Worm (Caenorhabditis elegans) whole organism, late embryonic: ENCODE results near the gene ctsa-4.2.

Experiments
- C08G9.2 ChIP-seq: sonication (generic microtip); optimal IDR thresholded peaks from 2 replicates; lab custom pipeline; 2016; ENCODE audit warnings: mild to moderate bottlenecking, missing genetic modification characterization, moderate library complexity, missing compliant biosample characterization
- T23F11.4 ChIP-seq: fragments of 200-800 bp; sonication (Bioruptor generic); optimal IDR thresholded peaks from 2 replicates; lab custom pipeline; 2018; ENCODE audit warnings: mild to moderate bottlenecking, missing genetic modification characterization, missing compliant biosample characterization
- ceh-2 ChIP-seq: sonication (generic microtip); optimal IDR thresholded peaks from 2 replicates; lab custom pipeline; 2016; ENCODE audit warnings: missing genotype, missing genetic modification characterization, missing compliant biosample characterization
- ceh-24 ChIP-seq: sonication (generic microtip); optimal IDR thresholded peaks from 2 replicates; lab custom pipeline; 2016; ENCODE audit warnings: mild to moderate bottlenecking, missing genetic modification characterization, missing compliant biosample characterization
- ceh-31 ChIP-seq: sonication (generic microtip); optimal IDR thresholded peaks from 2 replicates; lab custom pipeline; 2016; ENCODE audit warnings: missing genetic modification characterization, missing compliant biosample characterization
- ceh-6 ChIP-seq: fragments of 200-800 bp; sonication (Bioruptor generic); optimal IDR thresholded peaks from 2 replicates; lab custom pipeline; 2018; ENCODE audit warnings: mild to moderate bottlenecking, missing genetic modification characterization, missing compliant biosample characterization
- dmd-4 ChIP-seq: sonication (generic microtip); optimal IDR thresholded peaks from 2 replicates; lab custom pipeline; 2016; ENCODE audit warnings: borderline replicate concordance, missing genetic modification characterization, missing compliant biosample characterization
- elt-4 ChIP-seq: sonication (generic microtip); optimal IDR thresholded peaks from 2 replicates; lab custom pipeline; 2016; ENCODE audit warnings: missing genetic modification characterization, missing compliant biosample characterization
- ets-4 ChIP-seq: sonication (generic microtip); optimal IDR thresholded peaks from 2 replicates; lab custom pipeline; 2016; ENCODE audit warnings: missing genetic modification characterization, missing compliant biosample characterization
- fax-1 ChIP-seq: sonication (generic microtip); optimal IDR thresholded peaks from 2 replicates; lab custom pipeline; 2016; ENCODE audit warnings: missing genotype, missing genetic modification characterization, missing compliant biosample characterization
- fkh-10 ChIP-seq: fragments of 150-350 bp; optimal IDR thresholded peaks from 2 replicates; lab custom pipeline; 2014; ENCODE audit warnings: missing biosample characterization, missing genetic modification reagents, missing genetic modification characterization
- hlh-13 ChIP-seq: fragments of 200-800 bp; sonication (Bioruptor generic); optimal IDR thresholded peaks from 2 replicates; lab custom pipeline; 2018; ENCODE audit warnings: mild to moderate bottlenecking, missing genetic modification characterization, missing compliant biosample characterization
- hlh-15 ChIP-seq: sonication (generic microtip); optimal IDR thresholded peaks from 2 replicates; lab custom pipeline; 2016; ENCODE audit warnings: missing genetic modification characterization, missing compliant biosample characterization
- hlh-8 ChIP-seq: sonication (generic microtip); optimal IDR thresholded peaks from 2 replicates; lab custom pipeline; 2016; ENCODE audit warnings: missing genotype, missing genetic modification characterization, missing compliant biosample characterization
- lim-6 ChIP-seq: sonication (generic microtip); optimal IDR thresholded peaks from 2 replicates; lab custom pipeline; 2016; ENCODE audit warnings: missing genetic modification characterization, missing compliant biosample characterization
- madf-2 ChIP-seq: sonication (generic microtip); optimal IDR thresholded peaks from 2 replicates; lab custom pipeline; 2017; ENCODE audit warnings: missing genetic modification characterization, missing compliant biosample characterization
- mec-3 ChIP-seq: sonication (generic microtip); optimal IDR thresholded peaks from 2 replicates; lab custom pipeline; 2016; ENCODE audit warnings: borderline replicate concordance, missing genetic modification characterization, missing compliant biosample characterization
- nfya-1 ChIP-seq: sonication (generic microtip); optimal IDR thresholded peaks from 2 replicates; lab custom pipeline; 2017; ENCODE audit warnings: missing genetic modification characterization, mild to moderate bottlenecking, missing compliant biosample characterization, antibody characterized with exemption, moderate library complexity
- nhr-11 ChIP-seq: fragments of 150-350 bp; optimal IDR thresholded peaks from 2 replicates; lab custom pipeline; 2014; ENCODE audit warnings: missing biosample characterization, missing genetic modification characterization
- nhr-232 ChIP-seq: sonication (generic microtip); optimal IDR thresholded peaks from 2 replicates; lab custom pipeline; 2016; ENCODE audit warnings: missing genetic modification characterization, missing compliant biosample characterization
- npax-4 ChIP-seq: sonication (generic microtip); optimal IDR thresholded peaks from 2 replicates; lab custom pipeline; 2016; ENCODE audit warnings: missing genetic modification characterization, missing compliant biosample characterization
- odd-2 ChIP-seq: sonication (generic microtip); optimal IDR thresholded peaks from 2 replicates; lab custom pipeline; 2017; ENCODE audit warnings: antibody characterized with exemption, mild to moderate bottlenecking, missing genetic modification characterization, missing compliant biosample characterization
- pag-3 ChIP-seq: sonication (generic microtip); optimal IDR thresholded peaks from 2 replicates; lab custom pipeline; 2016; ENCODE audit warnings: missing compliant biosample characterization, missing genetic modification characterization, borderline replicate concordance
- pha-2 ChIP-seq: sonication (generic microtip); optimal IDR thresholded peaks from 2 replicates; lab custom pipeline; 2017; ENCODE audit warnings: mild to moderate bottlenecking, missing genetic modification characterization, missing compliant biosample characterization
- pqm-1 ChIP-seq: sonication (generic microtip); optimal IDR thresholded peaks from 2 replicates; lab custom pipeline; 2016; ENCODE audit warnings: missing genetic modification characterization, missing compliant biosample characterization
- pros-1 ChIP-seq: fragments of 150-350 bp; optimal IDR thresholded peaks from 2 replicates; lab custom pipeline; 2014; ENCODE audit warnings: missing biosample characterization, missing genetic modification reagents, missing genetic modification characterization
- sdc-2 ChIP-seq: sonication (generic microtip); optimal IDR thresholded peaks from 2 replicates; lab custom pipeline; 2016; ENCODE audit warnings: missing genotype, missing genetic modification characterization, missing compliant biosample characterization
- sox-2 ChIP-seq: fragments of 200-800 bp; sonication (Bioruptor generic); IDR thresholded peaks from 2 replicates; pipeline ENCODE4 v1.3.6; 2022; ENCODE audit warnings: missing genetic modification reagents, missing genetic modification characterization, missing compliant biosample characterization
- syd-9 ChIP-seq: sonication (generic microtip); optimal IDR thresholded peaks from 2 replicates; lab custom pipeline; 2016; ENCODE audit warnings: mild to moderate bottlenecking, missing genetic modification characterization, moderate library complexity, missing compliant biosample characterization
- tbx-7 ChIP-seq: sonication (generic microtip); optimal IDR thresholded peaks from 2 replicates; lab custom pipeline; 2016; ENCODE audit warnings: missing genotype, missing genetic modification characterization, missing compliant biosample characterization
- ttx-3 ChIP-seq: sonication (generic microtip); optimal IDR thresholded peaks from 2 replicates; lab custom pipeline; 2016; ENCODE audit warnings: missing genetic modification reagents, missing genetic modification characterization, missing compliant biosample characterization
- unc-3 ChIP-seq, 2 experiments: fragments of 200-800 bp in 1 of 2; sonication (Bioruptor generic) in 1 of 2; sonication (generic microtip) in 1 of 2; conservative IDR thresholded peaks in 1 of 2; optimal IDR thresholded peaks in 1 of 2; 2 replicates each; pipeline versions ENCODE4 v1.3.6 to Lab custom; 2016 to 2022; ENCODE audit warnings: missing compliant biosample characterization in 2 of 2, missing genetic modification characterization in 2 of 2, missing genetic modification reagents in 1 of 2
- unc-42 ChIP-seq: sonication (generic microtip); optimal IDR thresholded peaks from 2 replicates; lab custom pipeline; 2016; ENCODE audit warnings: missing genotype, missing genetic modification characterization, missing compliant biosample characterization
- zip-5 ChIP-seq: sonication (generic microtip); optimal IDR thresholded peaks from 2 replicates; lab custom pipeline; 2016; ENCODE audit warnings: missing genetic modification characterization, missing compliant biosample characterization

The ctsa-4.2 gene

DNA sequence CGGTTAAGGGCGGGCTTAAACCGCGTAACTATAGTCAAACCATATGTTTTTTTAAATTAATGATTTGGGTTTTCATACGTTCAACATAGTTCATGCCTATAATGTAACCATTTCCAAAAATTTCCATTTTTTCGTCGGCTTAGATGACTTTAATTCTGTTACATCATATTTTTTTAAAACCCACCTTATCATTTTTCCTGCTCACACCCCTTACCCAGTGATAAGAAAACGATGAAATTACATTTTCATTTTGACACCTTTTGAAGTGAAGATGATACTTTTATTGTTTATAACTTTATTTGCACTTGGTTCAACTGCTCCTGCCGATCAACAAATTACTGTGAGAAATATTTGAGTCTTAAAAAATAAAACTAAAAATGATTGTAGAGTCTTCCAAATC, at the start of gene ctsa-4.2:
Gene ctsa-4.2, plus strand, starts transcription at position 247 of the 400 bp plus-strand sequence.
- TF ChIP-seq fkh-10 (GFP tag; lab: Kevin White, UChicago) (no peak), elt-4 (no peak), nhr-11 (no peak), hlh-15 (tag; lab: Kevin White, UChicago) (no peak)

DNA sequence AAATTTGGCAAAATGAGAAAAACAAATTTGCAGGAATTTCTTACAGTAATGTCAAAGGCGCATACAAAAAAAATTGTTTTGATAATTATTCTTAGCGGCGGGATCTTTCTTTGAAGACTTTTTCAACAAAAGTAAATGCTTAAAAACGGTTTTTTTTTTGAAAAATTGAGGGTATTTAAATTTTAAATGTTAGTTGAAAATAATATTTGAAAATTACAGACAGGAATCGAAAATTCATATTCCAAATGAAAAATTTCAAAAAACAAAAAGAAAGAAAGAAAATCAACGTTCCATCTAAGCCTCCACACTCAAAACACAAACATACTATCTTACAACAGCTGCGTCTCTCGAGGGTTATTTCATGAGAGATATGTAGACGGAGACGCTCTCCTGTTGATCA, 35.2 kb upstream of the ctsa-4.2 start:
- no peak for TF ChIP-seq lim-6 (tag; lab: Kevin White, UChicago)
- TF ChIP-seq pqm-1 (tag; lab: Kevin White, UChicago) = no peak
- no peak for TF ChIP-seq ceh-31 (tag; lab: Kevin White, UChicago)
- TF ChIP-seq dmd-4 (tag; lab: Kevin White, UChicago) = no peak
- no peak for TF ChIP-seq ceh-24 (tag; lab: Kevin White, UChicago)
- no peak for TF ChIP-seq zip-5 (tag; lab: Kevin White, UChicago)
- TF ChIP-seq pag-3 = no peak
- no peak for TF ChIP-seq ceh-6 (GFP tag; lab: Kevin White, UChicago)

DNA sequence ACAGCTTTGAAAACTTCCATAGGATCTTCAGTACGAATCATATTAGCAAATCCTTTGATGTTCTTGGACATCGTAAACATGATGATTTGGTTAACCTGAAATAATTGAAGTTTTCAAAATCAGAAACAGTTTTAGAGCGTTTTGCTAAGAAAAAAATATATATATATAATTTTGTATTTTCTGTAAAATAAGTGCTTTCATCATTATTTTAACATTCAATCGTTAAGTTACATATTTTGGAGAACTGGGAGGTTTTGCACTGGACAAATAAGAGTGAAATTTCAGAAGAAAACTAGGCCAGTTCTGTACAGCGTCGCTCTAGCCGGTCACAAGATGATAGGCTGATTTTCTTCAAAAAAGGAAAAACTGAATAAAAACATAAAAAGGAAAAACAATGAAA, 33.8 kb upstream of the ctsa-4.2 start, which contains the start of gene F27B3.6:
Gene F27B3.6, minus strand, starts transcription at position 101 of the 400 bp plus-strand sequence.
- TF ChIP-seq hlh-15 (tag; lab: Kevin White, UChicago) = no peak
- TF ChIP-seq hlh-13 = no peak
- no peak for TF ChIP-seq T23F11.4 (GFP tag; lab: Kevin White, UChicago)
- no peak for TF ChIP-seq ets-4
- no peak for TF ChIP-seq dmd-4 (tag; lab: Kevin White, UChicago)
- no peak for TF ChIP-seq C08G9.2 (tag; lab: Kevin White, UChicago)
- TF ChIP-seq tbx-7 (tag; lab: Kevin White, UChicago) = no peak
- no peak for TF ChIP-seq ceh-31 (tag; lab: Kevin White, UChicago)
- no peak for TF ChIP-seq npax-4
- TF ChIP-seq hlh-8 (tag; lab: Kevin White, UChicago) = no peak
- no peak for TF ChIP-seq syd-9 (tag; lab: Kevin White, UChicago)
- no peak for TF ChIP-seq ttx-3 (tag; lab: Kevin White, UChicago)
- TF ChIP-seq pqm-1 (tag; lab: Kevin White, UChicago) = no peak
- TF ChIP-seq pha-2 = no peak
- no peak for TF ChIP-seq mec-3 (tag; lab: Kevin White, UChicago)
- TF ChIP-seq elt-4 = no peak
- no peak for TF ChIP-seq ceh-2 (tag; lab: Kevin White, UChicago)
- no peak for TF ChIP-seq sox-2 (GFP tag; lab: Robert Waterston, UW)

DNA sequence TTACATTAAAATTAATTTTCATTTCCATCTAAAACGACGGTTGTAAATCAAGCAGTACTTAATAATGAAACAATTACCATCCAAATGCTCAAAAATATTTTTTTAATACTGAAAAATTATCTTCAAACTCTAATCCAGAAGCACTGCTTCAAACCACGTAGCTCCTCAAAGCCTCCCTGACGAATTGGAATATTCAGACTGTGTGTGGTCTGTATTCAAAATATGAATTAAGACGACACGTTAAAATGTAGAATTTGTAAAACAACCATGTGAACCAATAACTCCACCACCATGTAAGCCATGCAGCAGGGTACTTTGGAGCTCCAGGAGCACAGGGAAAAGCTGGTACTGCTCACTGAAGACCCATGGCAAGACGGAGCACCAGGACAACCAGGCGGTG, 32.9 kb upstream of the ctsa-4.2 start, which contains the start of gene F27B3.8:
Gene F27B3.8, plus strand, starts transcription at position 301 of the 400 bp plus-strand sequence.
- TF ChIP-seq unc-42 (tag; lab: Kevin White, UChicago) (no peak), odd-2 (tag; lab: Kevin White, UChicago) (no peak), elt-4 (no peak), madf-2 (tag; lab: Kevin White, UChicago) (no peak), nhr-232 (tag; lab: Kevin White, UChicago) (no peak), mec-3 (tag; lab: Kevin White, UChicago) (no peak), unc-3 (GFP tag; conservative IDR thresholded peaks at IDR 0.05; lab: Robert Waterston, UW) (no peak), unc-3 (tag; optimal IDR thresholded peaks at IDR 0.05; lab: Kevin White, UChicago) (no peak), ceh-6 (GFP tag; lab: Kevin White, UChicago) (no peak), fax-1 (tag; lab: Kevin White, UChicago) (no peak), pros-1 (tag; lab: Kevin White, UChicago) (no peak)

DNA sequence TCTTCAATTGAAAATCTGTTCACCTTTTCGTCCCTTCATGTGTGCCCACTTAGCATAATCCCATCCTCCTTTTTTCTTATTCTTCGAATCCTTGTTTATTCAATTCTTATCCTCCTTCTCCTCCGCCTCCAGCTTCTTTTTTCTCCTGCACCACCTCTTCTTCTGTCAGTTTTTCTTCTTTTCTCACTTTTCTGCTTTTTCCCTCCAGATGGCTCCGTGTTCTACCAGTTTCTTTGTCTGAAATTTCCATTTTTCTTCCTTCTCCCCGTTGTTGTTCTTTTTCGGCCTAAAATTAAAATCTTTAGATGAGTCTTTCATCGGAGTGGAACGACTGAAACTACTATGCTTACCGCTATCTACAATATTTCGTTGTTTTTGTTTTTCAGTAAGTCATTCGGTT, 30.7 kb upstream of the ctsa-4.2 start, which contains the start of gene acr-21:
Gene acr-21, plus strand, starts transcription at position 301 of the 400 bp plus-strand sequence.
- TF ChIP-seq npax-4 (no peak), nfya-1 (tag; lab: Kevin White, UChicago) (no peak), pros-1 (tag; lab: Kevin White, UChicago) (no peak), hlh-8 (tag; lab: Kevin White, UChicago) (no peak), sdc-2 (tag; lab: Kevin White, UChicago) (no peak)
- TF ChIP-seq, all 69 proteins: peak for 0
